Worm (Caenorhabditis elegans): Measurements from ENCODE around the gene rmd-6.

rmd-6 gene

DNA sequence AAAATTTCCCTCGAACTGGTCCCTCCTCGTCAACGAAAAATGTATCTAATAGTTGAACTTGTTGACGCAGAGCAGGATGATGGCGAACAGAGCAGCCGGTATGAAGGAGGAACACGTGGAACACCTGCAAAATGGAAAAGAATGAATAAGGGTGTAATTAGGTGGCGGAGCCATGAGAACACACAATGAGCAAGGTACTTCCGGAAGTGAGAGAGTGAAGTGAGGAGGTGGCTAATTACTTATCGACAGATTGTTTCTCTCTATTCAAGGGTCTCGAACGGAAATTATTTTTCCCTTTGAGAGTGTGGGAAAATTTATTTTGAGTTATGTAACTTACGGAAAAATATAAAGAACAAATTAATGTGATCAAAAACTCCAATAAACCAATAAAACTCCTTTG lies 24.8 kb downstream of the rmd-6 start:
- TF ChIP-seq med-1 (GFP tag; optimal IDR thresholded peaks at IDR 0.05; ENCODE audit: insufficient read depth) (no peak), tab-1 (GFP tag; IDR thresholded peaks at IDR 0.05) (no peak), ref-1 (GFP tag; conservative IDR thresholded peaks at IDR 0.05) (no peak), cog-1 (tag; optimal IDR thresholded peaks at IDR 0.05) (no peak), ztf-23 (GFP tag; IDR thresholded peaks at IDR 0.05) (no peak), T22C8.4 (GFP tag; IDR thresholded peaks at IDR 0.05) (no peak), flt-1 (GFP tag; IDR thresholded peaks at IDR 0.05) (no peak), klf-2 (GFP tag; conservative IDR thresholded peaks at IDR 0.05) (no peak), ztf-29 (GFP tag; IDR thresholded peaks at IDR 0.05) (no peak)

DNA sequence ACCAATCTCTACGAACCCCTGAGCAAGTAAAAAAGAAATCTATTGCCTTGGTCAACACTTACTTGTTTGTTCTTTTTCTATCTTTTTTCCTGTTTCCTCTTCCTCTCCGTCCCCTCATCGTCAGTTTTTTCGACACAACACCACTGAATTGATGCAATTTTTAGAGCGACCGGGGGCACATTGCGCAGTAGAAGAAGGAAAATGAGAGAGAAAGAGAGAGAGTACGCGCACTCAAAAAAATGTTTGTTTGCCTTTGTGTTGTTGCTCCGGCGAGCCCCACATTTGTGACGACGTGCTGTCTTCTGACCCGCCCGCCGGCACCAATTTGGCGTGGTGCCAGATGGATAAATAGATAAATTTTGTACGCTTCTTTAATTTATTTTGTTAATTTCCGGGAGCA lies 31.5 kb downstream of the rmd-6 start:
- peak; percentile 52; the same call in 1 of the 2 replicates for TF ChIP-seq ztf-23 (GFP tag; IDR thresholded peaks at IDR 0.05)
- TF ChIP-seq ztf-29 (GFP tag; IDR thresholded peaks at IDR 0.05), result no peak

DNA sequence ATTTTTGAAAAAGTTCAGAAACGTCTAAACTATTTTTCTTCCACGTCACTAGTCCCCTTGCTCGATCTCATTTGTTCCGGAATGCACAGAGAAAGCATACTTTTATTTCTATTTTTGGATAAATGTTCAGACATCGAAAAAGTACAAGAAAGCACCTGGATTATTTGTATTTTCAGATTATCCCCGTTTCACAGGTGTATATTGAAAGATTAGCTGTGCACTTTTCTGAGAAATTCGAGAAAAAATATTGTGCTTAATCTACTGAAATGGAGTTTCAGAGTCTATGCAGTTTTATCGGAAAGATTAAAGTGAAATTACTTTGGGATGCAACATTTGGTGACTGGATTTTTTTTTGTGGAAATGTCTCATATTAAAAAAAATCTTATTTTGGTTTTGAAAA lies 33.3 kb downstream of the rmd-6 start:
- TF ChIP-seq ztf-29 (GFP tag; IDR thresholded peaks at IDR 0.05) (no peak), klf-2 (GFP tag; conservative IDR thresholded peaks at IDR 0.05) (no peak), tab-1 (GFP tag; IDR thresholded peaks at IDR 0.05) (no peak), T22C8.4 (GFP tag; IDR thresholded peaks at IDR 0.05) (no peak), cog-1 (tag; optimal IDR thresholded peaks at IDR 0.05) (no peak), ref-1 (GFP tag; conservative IDR thresholded peaks at IDR 0.05) (no peak), med-1 (GFP tag; optimal IDR thresholded peaks at IDR 0.05; ENCODE audit: insufficient read depth) (no peak), ztf-23 (GFP tag; IDR thresholded peaks at IDR 0.05) (no peak), flt-1 (GFP tag; IDR thresholded peaks at IDR 0.05) (no peak)

DNA sequence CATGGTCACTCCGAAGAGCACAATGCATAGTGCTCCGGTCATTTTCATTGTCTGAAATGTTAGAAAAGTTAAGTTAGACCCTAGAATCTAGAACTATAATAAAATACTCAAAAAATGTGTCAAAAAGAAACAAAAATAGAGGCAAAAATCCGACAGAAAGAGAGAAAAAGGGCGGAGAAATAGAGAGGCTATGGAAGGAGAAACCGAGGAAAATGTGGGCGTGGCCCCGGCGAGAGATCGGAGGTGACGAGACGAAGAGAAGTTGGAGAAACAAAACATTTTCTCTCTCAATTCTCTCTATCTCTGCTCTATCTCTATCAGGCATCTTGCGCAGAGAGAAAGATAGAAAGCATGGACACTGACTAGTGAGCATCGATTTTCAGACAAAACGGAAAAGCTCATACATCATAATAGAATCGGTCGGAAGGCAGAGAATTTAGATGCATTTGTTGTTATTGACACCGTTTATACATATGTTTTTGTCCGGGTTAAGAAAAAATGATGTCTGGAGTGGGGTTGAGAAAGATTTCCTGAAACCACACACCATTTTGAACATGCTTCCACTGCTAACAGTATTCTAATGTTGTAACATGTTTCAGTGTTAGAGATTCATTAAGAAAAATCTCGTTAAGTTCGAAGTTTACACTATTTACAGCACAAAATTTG lies 34.7 kb downstream of the rmd-6 start, which contains the start of gene C02B10.3:
Gene C02B10.3, minus strand, starts transcription at position 51 of the 666 bp plus-strand sequence.
- TF ChIP-seq med-1 (GFP tag; optimal IDR thresholded peaks at IDR 0.05; ENCODE audit: insufficient read depth) (no peak), flt-1 (GFP tag; IDR thresholded peaks at IDR 0.05) (no peak), tab-1 (GFP tag; IDR thresholded peaks at IDR 0.05) (no peak), ztf-29 (GFP tag; IDR thresholded peaks at IDR 0.05) (no peak), ztf-23 (GFP tag; IDR thresholded peaks at IDR 0.05) (no peak), ref-1 (GFP tag; conservative IDR thresholded peaks at IDR 0.05) (no peak), klf-2 (GFP tag; conservative IDR thresholded peaks at IDR 0.05) (no peak)

DNA sequence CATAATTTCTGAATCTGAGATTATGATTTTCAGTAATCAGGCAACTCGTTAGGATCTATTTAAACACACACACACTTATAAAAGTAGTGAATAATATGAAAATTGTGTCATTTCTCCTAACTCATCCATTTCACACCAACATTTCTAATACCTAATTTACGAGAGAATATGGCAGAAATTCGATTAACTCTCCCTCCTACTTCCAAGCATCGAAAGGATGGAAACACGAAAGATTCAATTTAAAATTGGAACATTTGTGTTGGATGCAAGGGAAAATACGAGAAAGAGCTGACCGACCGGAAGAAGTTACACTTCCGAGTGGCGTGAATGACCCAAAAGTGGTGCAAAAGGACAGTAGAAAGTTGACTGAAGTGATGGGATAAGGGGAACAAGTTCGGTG lies 40.3 kb downstream of the rmd-6 start:
- TF ChIP-seq ref-1 (GFP tag; conservative IDR thresholded peaks at IDR 0.05) (no peak), T22C8.4 (GFP tag; IDR thresholded peaks at IDR 0.05) (no peak), tab-1 (GFP tag; IDR thresholded peaks at IDR 0.05) (no peak), cog-1 (tag; optimal IDR thresholded peaks at IDR 0.05) (no peak), ztf-29 (GFP tag; IDR thresholded peaks at IDR 0.05) (no peak), klf-2 (GFP tag; conservative IDR thresholded peaks at IDR 0.05) (no peak), flt-1 (GFP tag; IDR thresholded peaks at IDR 0.05) (no peak), ztf-23 (GFP tag; IDR thresholded peaks at IDR 0.05) (no peak), med-1 (GFP tag; optimal IDR thresholded peaks at IDR 0.05; ENCODE audit: insufficient read depth) (no peak)

DNA sequence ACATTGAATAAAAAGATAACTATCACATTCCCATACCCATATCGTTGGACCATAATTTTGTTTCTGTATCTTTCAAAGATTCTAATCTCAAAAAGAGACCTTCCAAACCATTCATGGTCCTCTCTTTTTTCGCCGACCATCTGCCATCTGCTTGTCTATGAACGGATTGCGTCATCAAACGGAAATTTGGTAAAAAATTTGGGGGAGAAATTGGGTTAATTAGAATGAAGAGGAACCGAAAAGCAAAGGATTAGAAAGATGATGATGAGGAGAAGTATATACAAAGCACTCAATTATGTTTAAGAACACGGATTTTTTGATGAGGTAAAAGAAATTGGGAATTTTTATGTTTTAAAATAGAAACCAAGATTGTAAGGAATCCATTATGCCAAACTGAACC lies 41.3 kb downstream of the rmd-6 start:
- TF ChIP-seq ztf-23 (GFP tag; IDR thresholded peaks at IDR 0.05) (no peak), T22C8.4 (GFP tag; IDR thresholded peaks at IDR 0.05) (no peak), ref-1 (GFP tag; conservative IDR thresholded peaks at IDR 0.05) (no peak), tab-1 (GFP tag; IDR thresholded peaks at IDR 0.05) (no peak), flt-1 (GFP tag; IDR thresholded peaks at IDR 0.05) (no peak), klf-2 (GFP tag; conservative IDR thresholded peaks at IDR 0.05) (no peak), cog-1 (tag; optimal IDR thresholded peaks at IDR 0.05) (no peak), med-1 (GFP tag; optimal IDR thresholded peaks at IDR 0.05; ENCODE audit: insufficient read depth) (no peak), ztf-29 (GFP tag; IDR thresholded peaks at IDR 0.05) (no peak)

DNA sequence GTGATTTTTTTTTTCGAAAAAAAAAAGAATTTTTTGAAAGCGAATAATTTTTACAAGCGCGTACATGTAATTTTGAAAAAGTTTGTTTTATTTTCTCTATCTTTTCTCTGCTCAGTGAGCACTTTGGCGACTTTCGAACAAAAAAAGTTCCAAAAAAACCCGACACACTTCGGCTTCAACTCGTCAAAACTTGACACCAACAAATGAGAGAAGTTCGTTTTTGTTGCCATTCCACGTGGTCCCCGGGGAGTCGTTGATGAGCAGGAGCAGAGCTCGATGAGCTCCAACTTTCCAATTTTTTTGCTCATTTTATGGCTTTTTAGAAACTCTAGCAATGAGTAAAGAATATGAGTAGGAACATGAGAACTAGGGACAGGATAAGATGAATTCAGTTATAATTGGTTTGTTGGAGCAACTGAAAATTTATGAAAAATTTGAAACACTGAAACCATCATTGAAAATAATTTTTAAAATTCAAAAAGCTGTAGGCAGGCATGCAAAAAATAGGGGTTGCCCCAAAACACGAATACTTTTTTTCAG lies 41.8 kb downstream of the rmd-6 start:
- no peak for TF ChIP-seq cog-1 (tag; optimal IDR thresholded peaks at IDR 0.05)
- TF ChIP-seq klf-2 (GFP tag; conservative IDR thresholded peaks at IDR 0.05), result no peak
- TF ChIP-seq flt-1 (GFP tag; IDR thresholded peaks at IDR 0.05), result no peak
- TF ChIP-seq ref-1 (GFP tag; conservative IDR thresholded peaks at IDR 0.05), result no peak
- no peak for TF ChIP-seq ztf-23 (GFP tag; IDR thresholded peaks at IDR 0.05)
- TF ChIP-seq med-1 (GFP tag; optimal IDR thresholded peaks at IDR 0.05; ENCODE audit: insufficient read depth), result no peak

DNA sequence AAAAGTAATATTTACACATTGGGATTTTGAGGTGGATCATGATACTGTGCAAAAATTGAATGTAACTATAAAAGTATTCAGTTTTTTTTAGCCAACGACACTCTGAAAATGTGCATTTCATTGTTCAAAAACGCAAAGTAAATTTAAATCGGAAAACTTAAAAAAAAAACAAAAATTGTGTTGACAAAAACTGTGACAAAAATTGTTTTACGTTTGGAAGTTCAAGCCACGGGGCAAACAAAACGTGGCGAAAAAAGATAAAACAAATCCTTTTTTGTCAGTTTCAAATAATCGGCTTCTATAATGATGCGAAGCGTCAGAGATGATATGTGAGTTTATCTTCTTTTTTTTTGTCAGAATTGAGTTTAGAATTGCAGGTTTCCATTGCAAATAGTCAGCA lies 42.9 kb downstream of the rmd-6 start, which contains the start of gene AC7.3:
Gene AC7.3, plus strand, starts transcription at position 301 of the 400 bp plus-strand sequence.
- TF ChIP-seq med-1 (GFP tag; optimal IDR thresholded peaks at IDR 0.05; ENCODE audit: insufficient read depth) (no peak), ztf-29 (GFP tag; IDR thresholded peaks at IDR 0.05) (no peak), tab-1 (GFP tag; IDR thresholded peaks at IDR 0.05) (no peak), flt-1 (GFP tag; IDR thresholded peaks at IDR 0.05) (no peak), T22C8.4 (GFP tag; IDR thresholded peaks at IDR 0.05) (no peak), cog-1 (tag; optimal IDR thresholded peaks at IDR 0.05) (no peak), klf-2 (GFP tag; conservative IDR thresholded peaks at IDR 0.05) (no peak), ref-1 (GFP tag; conservative IDR thresholded peaks at IDR 0.05) (no peak), ztf-23 (GFP tag; IDR thresholded peaks at IDR 0.05) (no peak)
